Worm (Caenorhabditis elegans): ENCODE results near the gene acc-2.

acc-2 gene

ce11 chrIV:8979695-8980094, 36.9 kb upstream of the acc-2 start, which contains the start of gene col-119:
col-119 (minus strand) TSS chrIV:8979795.
- TF ChIP-seq fos-1 (tag; optimal IDR thresholded peaks at IDR 0.05) (no peak), R02D3.7 (tag; optimal IDR thresholded peaks at IDR 0.05) (no peak), mbf-1 (tag; optimal IDR thresholded peaks at IDR 0.05) (no peak), mab-5 (tag; optimal IDR thresholded peaks at IDR 0.05) (no peak), alr-1 (tag; optimal IDR thresholded peaks at IDR 0.05) (no peak), lsy-2 (tag; optimal IDR thresholded peaks at IDR 0.05) (no peak), Y55F3AM.14 (GFP tag; optimal IDR thresholded peaks at IDR 0.05) (no peak), blmp-1 (tag; optimal IDR thresholded peaks at IDR 0.05; ENCODE audit: insufficient read depth) (no peak), sem-4 (tag; optimal IDR thresholded peaks at IDR 0.05) (no peak), unc-62 (GFP tag; optimal IDR thresholded peaks at IDR 0.05) (no peak), nhr-6 (tag; optimal IDR thresholded peaks at IDR 0.05) (no peak), sma-9 (GFP tag; optimal IDR thresholded peaks at IDR 0.05) (no peak), sma-9 (tag; optimal IDR thresholded peaks at IDR 0.05) (no peak), nhr-23 (tag; optimal IDR thresholded peaks at IDR 0.05) (no peak), lin-13 (GFP tag; optimal IDR thresholded peaks at IDR 0.05) (no peak), nhr-237 (tag; optimal IDR thresholded peaks at IDR 0.05) (no peak), crh-2 (tag; optimal IDR thresholded peaks at IDR 0.05) (no peak)

ce11 chrIV:8984566-8984965, 32.0 kb upstream of the acc-2 start, which contains the start of gene nstp-1:
nstp-1 (plus strand) TSS chrIV:8984866.
- TF ChIP-seq gmeb-1 (tag; optimal IDR thresholded peaks at IDR 0.05) (no peak), elt-1 (tag; optimal IDR thresholded peaks at IDR 0.05) (no peak), lin-39 (tag; optimal IDR thresholded peaks at IDR 0.05) (no peak), lsy-2 (tag; optimal IDR thresholded peaks at IDR 0.05) (no peak), ztf-11 (tag; optimal IDR thresholded peaks at IDR 0.05) (no peak), ceh-82 (tag; optimal IDR thresholded peaks at IDR 0.05) (no peak), unc-39 (tag; optimal IDR thresholded peaks at IDR 0.05) (no peak), sma-3 (GFP tag; optimal IDR thresholded peaks at IDR 0.05) (no peak), unc-55 (GFP tag; optimal IDR thresholded peaks at IDR 0.05) (no peak), ama-1 (optimal IDR thresholded peaks at IDR 0.05) (no peak), ceh-16 (tag; optimal IDR thresholded peaks at IDR 0.05) (no peak), nhr-21 (tag; optimal IDR thresholded peaks at IDR 0.05) (no peak)

- TF ChIP-seq ztf-1 (GFP tag; conservative IDR thresholded peaks at IDR 0.05) (no peak), fos-1 (tag; optimal IDR thresholded peaks at IDR 0.05) (peak; percentile 30), lsy-2 (tag; optimal IDR thresholded peaks at IDR 0.05) (no peak), crh-2 (tag; optimal IDR thresholded peaks at IDR 0.05) (peak; percentile 69), nhr-6 (tag; optimal IDR thresholded peaks at IDR 0.05) (no peak), C34F6.9 (tag; optimal IDR thresholded peaks at IDR 0.05) (peak; percentile 34), sma-9 (GFP tag; optimal IDR thresholded peaks at IDR 0.05) (peak; percentile 24), sma-9 (tag; optimal IDR thresholded peaks at IDR 0.05) (no peak)
Measured at ce11 chrIV:8986761-8987316, 29.7 kb upstream of the acc-2 start, which contains the start of gene bre-1. bre-1 (plus strand) TSS chrIV:8987266.

ce11 chrIV:8992786-8993185, 23.8 kb upstream of the acc-2 start, which contains the start of gene mltn-12:
mltn-12 (plus strand) TSS chrIV:8993086.
- TF ChIP-seq nhr-6 (tag; optimal IDR thresholded peaks at IDR 0.05) (no peak), ztf-1 (GFP tag; conservative IDR thresholded peaks at IDR 0.05) (no peak), lin-11 (tag; optimal IDR thresholded peaks at IDR 0.05) (no peak), lin-39 (tag; optimal IDR thresholded peaks at IDR 0.05) (no peak), nhr-237 (tag; optimal IDR thresholded peaks at IDR 0.05) (no peak), Y55F3AM.14 (GFP tag; optimal IDR thresholded peaks at IDR 0.05) (no peak), ztf-4 (tag; optimal IDR thresholded peaks at IDR 0.05) (no peak)

ce11 chrIV:8994487-8994886, 22.1 kb upstream of the acc-2 start:
- TF ChIP-seq ZK546.5 (tag; optimal IDR thresholded peaks at IDR 0.05): no peak
- no peak for TF ChIP-seq mdl-1 (tag; optimal IDR thresholded peaks at IDR 0.05)
- TF ChIP-seq nhr-10 (tag; optimal IDR thresholded peaks at IDR 0.05): no peak
- no peak for TF ChIP-seq unc-39 (tag; optimal IDR thresholded peaks at IDR 0.05)
